Fruit fly (Drosophila melanogaster): ENCODE data around the gene SmB.

Gene SmB

dm6 chr2L:10474268-10474678 is 47.8 kb upstream of the SmB start, which contains the start of gene RluA-1 (continued):
- TF ChIP-seq CG2202 (tag; optimal IDR thresholded peaks at IDR 0.05) (peak; percentile 99), gfzf (GFP tag; optimal IDR thresholded peaks at IDR 0.05) (peak; percentile 4), CG8089 (GFP tag; optimal IDR thresholded peaks at IDR 0.05) (peak; percentile 92), ATbp (GFP tag; optimal IDR thresholded peaks at IDR 0.05) (peak; percentile 100), Chrac-16 (GFP tag; optimal IDR thresholded peaks at IDR 0.05) (peak; percentile 99), tio (GFP tag; optimal IDR thresholded peaks at IDR 0.05) (peak; percentile 98), CG1603 (tag; optimal IDR thresholded peaks at IDR 0.05) (peak; percentile 97), Dref (GFP tag; IDR thresholded peaks at IDR 0.05) (peak; percentile 44), Side (GFP tag; optimal IDR thresholded peaks at IDR 0.05) (peak; percentile 89), CG7372 (GFP tag; IDR thresholded peaks at IDR 0.05) (peak; percentile 98), CG2678 (tag; optimal IDR thresholded peaks at IDR 0.05) (peak; percentile 100), jumu (GFP tag; optimal IDR thresholded peaks at IDR 0.05) (peak; percentile 84), lbe (GFP tag; optimal IDR thresholded peaks at IDR 0.05) (peak; percentile 87), CG8924 (tag; optimal IDR thresholded peaks at IDR 0.05) (peak; percentile 100), kni (GFP tag; optimal IDR thresholded peaks at IDR 0.05) (peak; percentile 94), CG17568 (GFP tag; optimal IDR thresholded peaks at IDR 0.05) (peak; percentile 99), CG34376 (GFP tag; optimal IDR thresholded peaks at IDR 0.05) (peak; percentile 97), dati (GFP tag; IDR thresholded peaks at IDR 0.05) (peak; percentile 98), da (GFP tag; optimal IDR thresholded peaks at IDR 0.05) (peak; percentile 84), CG2120 (GFP tag; optimal IDR thresholded peaks at IDR 0.05) (peak; percentile 96), CG2889 (GFP tag; IDR thresholded peaks at IDR 0.05) (peak; percentile 98), CG6854 (GFP tag; optimal IDR thresholded peaks at IDR 0.05) (peak; percentile 98), fd102C (GFP tag; optimal IDR thresholded peaks at IDR 0.05) (peak; percentile 96), CHES-1-like (GFP tag; optimal IDR thresholded peaks at IDR 0.05) (peak; percentile 89), CG4707 (GFP tag; optimal IDR thresholded peaks at IDR 0.05) (peak; percentile 99), B-H2 (GFP tag; optimal IDR thresholded peaks at IDR 0.05) (peak; percentile 96), CG10565 (GFP tag; optimal IDR thresholded peaks at IDR 0.05) (peak; percentile 96), CG5953 (GFP tag; IDR thresholded peaks at IDR 0.05) (peak; percentile 96), NC2β (GFP tag; optimal IDR thresholded peaks at IDR 0.05) (peak; percentile 95), dysf (GFP tag; IDR thresholded peaks at IDR 0.05) (peak; percentile 100), vvl (GFP tag; IDR thresholded peaks at IDR 0.05) (peak; percentile 100), dmrt99B (tag; optimal IDR thresholded peaks at IDR 0.05) (peak; percentile 99), Nf-YB (GFP tag; optimal IDR thresholded peaks at IDR 0.05) (peak; percentile 91), CG34422 (GFP tag; IDR thresholded peaks at IDR 0.05) (peak; percentile 100), NK7.1 (GFP tag; optimal IDR thresholded peaks at IDR 0.05) (peak; percentile 86), Fer2 (tag; optimal IDR thresholded peaks at IDR 0.05) (peak; percentile 98), wdn (GFP tag; IDR thresholded peaks at IDR 0.05) (peak; percentile 99), ash1 (GFP tag; optimal IDR thresholded peaks at IDR 0.05) (peak; percentile 87), hbn (GFP tag; IDR thresholded peaks at IDR 0.05; ENCODE audit: partially characterized antibody) (peak; percentile 53; the same call in 1 of the 2 replicates), Nf-YA (GFP tag; IDR thresholded peaks at IDR 0.05) (peak; percentile 75), abd-A (tag; optimal IDR thresholded peaks at IDR 0.05) (peak; percentile 92), Asciz (GFP tag; optimal IDR thresholded peaks at IDR 0.05) (peak; percentile 99), CG11398 (GFP tag; optimal IDR thresholded peaks at IDR 0.05) (peak; percentile 87), CG4328 (GFP tag; optimal IDR thresholded peaks at IDR 0.05) (peak; percentile 98), CG1024 (GFP tag; IDR thresholded peaks at IDR 0.05) (peak; percentile 82), gcm (GFP tag; optimal IDR thresholded peaks at IDR 0.05) (peak; percentile 100), mld (GFP tag; IDR thresholded peaks at IDR 0.05; ENCODE audit: partially characterized antibody) (0 out of 3 replicates have a peak, but pooled peaks have one; percentile 44), CG2199 (GFP tag; IDR thresholded peaks at IDR 0.05) (peak; percentile 100), H2.0 (GFP tag; IDR thresholded peaks at IDR 0.05) (peak; percentile 99), Lim3 (GFP tag; IDR thresholded peaks at IDR 0.05) (peak; percentile 96), Hey (tag; optimal IDR thresholded peaks at IDR 0.05) (peak; percentile 89)
